Fruit fly (Drosophila melanogaster): Measurements from ENCODE around the gene Qtzl.

Qtzl gene

DNA sequence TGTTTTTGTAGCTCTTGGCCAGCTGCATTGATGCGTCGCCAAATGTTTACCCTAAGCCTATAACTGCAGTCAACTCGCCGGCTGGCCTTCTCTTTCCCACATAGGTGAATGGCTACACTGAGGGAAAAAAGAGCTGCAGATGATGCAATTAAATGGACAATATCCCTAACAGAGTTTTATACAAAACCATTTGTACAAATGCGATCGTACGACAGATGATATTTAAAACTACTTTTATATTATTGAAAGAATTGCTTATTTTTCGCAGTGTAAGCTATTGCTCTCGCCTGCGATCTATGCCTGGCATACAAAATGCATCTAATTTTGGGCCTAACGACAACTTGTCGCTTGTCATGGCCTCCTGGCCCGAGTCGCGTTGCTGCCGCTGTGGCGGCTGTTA is 45.6 kb upstream of the Qtzl start (continued):
- TF ChIP-seq ap (GFP tag; IDR thresholded peaks at IDR 0.05), result 0 out of 2 replicates have a peak, but pooled peaks have one; percentile 15
- peak; percentile 56 for TF ChIP-seq dmrt99B (tag; optimal IDR thresholded peaks at IDR 0.05)
- peak; percentile 62 for TF ChIP-seq zen (tag; optimal IDR thresholded peaks at IDR 0.05)
- TF ChIP-seq sob (GFP tag; IDR thresholded peaks at IDR 0.05), result peak; percentile 60; the same call in 1 of the 2 replicates
- peak; percentile 50 for TF ChIP-seq pnt (GFP tag; optimal IDR thresholded peaks at IDR 0.05)
- TF ChIP-seq CG7786 (GFP tag; optimal IDR thresholded peaks at IDR 0.05), result no peak
- peak; percentile 42; the same call in 1 of the 2 replicates for TF ChIP-seq CG4404 (GFP tag; IDR thresholded peaks at IDR 0.05)
- no peak for TF ChIP-seq Sry-β (GFP tag; optimal IDR thresholded peaks at IDR 0.05)
- peak; percentile 39 for TF ChIP-seq tin (GFP tag; optimal IDR thresholded peaks at IDR 0.05)
- TF ChIP-seq lmd (GFP tag; IDR thresholded peaks at IDR 0.05), result peak; percentile 52
- TF ChIP-seq phol (tag; optimal IDR thresholded peaks at IDR 0.05), result peak; percentile 47
- TF ChIP-seq CG15269 (tag; optimal IDR thresholded peaks at IDR 0.05), result peak; percentile 35
- peak; percentile 9 for TF ChIP-seq Atf-2 (GFP tag; optimal IDR thresholded peaks at IDR 0.05)
- no peak for TF ChIP-seq CG3847 (GFP tag; IDR thresholded peaks at IDR 0.05)
- TF ChIP-seq CG18476 (GFP tag; optimal IDR thresholded peaks at IDR 0.05), result peak; percentile 10
- peak; percentile 6 for TF ChIP-seq ewg (GFP tag; optimal IDR thresholded peaks at IDR 0.05)
- 0 out of 2 replicates have a peak, but pooled peaks have one; percentile 27 for TF ChIP-seq CG32772 (GFP tag; IDR thresholded peaks at IDR 0.05)
- peak; percentile 69; the same call in 2 of the 3 replicates for TF ChIP-seq ken (GFP tag; IDR thresholded peaks at IDR 0.05)
- no peak; the same call in 1 of the 2 replicates for TF ChIP-seq Ravus (GFP tag; IDR thresholded peaks at IDR 0.05)
- peak; percentile 49 for TF ChIP-seq CG13424 (tag; optimal IDR thresholded peaks at IDR 0.05)
- TF ChIP-seq CG6175 (GFP tag; IDR thresholded peaks at IDR 0.05), result 0 out of 3 replicates have a peak, but pooled peaks have one; percentile 16
- TF ChIP-seq CG11696 (GFP tag; IDR thresholded peaks at IDR 0.05), result peak; percentile 54
- peak; percentile 15 for TF ChIP-seq CG10654 (GFP tag; optimal IDR thresholded peaks at IDR 0.05)
- TF ChIP-seq Trl (optimal IDR thresholded peaks at IDR 0.05), result no peak
- TF ChIP-seq Trl (GFP tag; optimal IDR thresholded peaks at IDR 0.05), result peak; percentile 22
- TF ChIP-seq h (optimal IDR thresholded peaks at IDR 0.05), result no peak
- TF ChIP-seq z (GFP tag; IDR thresholded peaks at IDR 0.05), result no peak
- no peak for TF ChIP-seq psq (GFP tag; optimal IDR thresholded peaks at IDR 0.05)
- TF ChIP-seq Antp (GFP tag; optimal IDR thresholded peaks at IDR 0.05), result peak; percentile 23
- TF ChIP-seq dmrt11E (tag; optimal IDR thresholded peaks at IDR 0.05), result peak; percentile 73
- no peak for TF ChIP-seq CTCF (GFP tag; optimal IDR thresholded peaks at IDR 0.05)
- TF ChIP-seq CG15696 (tag; optimal IDR thresholded peaks at IDR 0.05), result peak; percentile 35
- TF ChIP-seq fd102C (GFP tag; optimal IDR thresholded peaks at IDR 0.05), result peak; percentile 22
- no peak for TF ChIP-seq CG8089 (GFP tag; optimal IDR thresholded peaks at IDR 0.05)
- TF ChIP-seq CG16815 (GFP tag; optimal IDR thresholded peaks at IDR 0.05), result peak; percentile 0
- no peak for TF ChIP-seq HmgD (GFP tag; optimal IDR thresholded peaks at IDR 0.05)
- peak; percentile 62; the same call in 1 of the 2 replicates for TF ChIP-seq Xrp1 (GFP tag; IDR thresholded peaks at IDR 0.05)
- TF ChIP-seq Spps (tag; optimal IDR thresholded peaks at IDR 0.05), result no peak
- no peak for TF ChIP-seq gro (GFP tag; optimal IDR thresholded peaks at IDR 0.05)
- peak; percentile 79 for TF ChIP-seq zfh1 (GFP tag; IDR thresholded peaks at IDR 0.05)
- no peak for TF ChIP-seq Nf-YC (tag; optimal IDR thresholded peaks at IDR 0.05)
- no peak for TF ChIP-seq CG17568 (GFP tag; optimal IDR thresholded peaks at IDR 0.05)
- peak; percentile 13 for TF ChIP-seq chn (GFP tag; optimal IDR thresholded peaks at IDR 0.05)
- TF ChIP-seq NC2β (GFP tag; optimal IDR thresholded peaks at IDR 0.05), result peak; percentile 8
- TF ChIP-seq Dbx (GFP tag; IDR thresholded peaks at IDR 0.05), result 0 out of 3 replicates have a peak, but pooled peaks have one; percentile 43
- peak; percentile 61 for TF ChIP-seq row (GFP tag; IDR thresholded peaks at IDR 0.05)
- no peak for TF ChIP-seq CG15601 (tag; optimal IDR thresholded peaks at IDR 0.05)
- no peak for TF ChIP-seq Kr (GFP tag; optimal IDR thresholded peaks at IDR 0.05)
- TF ChIP-seq tx (GFP tag; optimal IDR thresholded peaks at IDR 0.05), result peak; percentile 1
- TF ChIP-seq Dip3 (GFP tag; optimal IDR thresholded peaks at IDR 0.05), result no peak
- TF ChIP-seq Atf6 (GFP tag; IDR thresholded peaks at IDR 0.05), result no peak; the same call in 1 of the 2 replicates
- peak; percentile 64; the same call in 1 of the 2 replicates for TF ChIP-seq ttk (GFP tag; IDR thresholded peaks at IDR 0.05)
- TF ChIP-seq E2f1 (GFP tag; IDR thresholded peaks at IDR 0.05), result peak; percentile 31; the same call in 1 of the 2 replicates

Measured in whole organism, embryonic.